Fruit fly (Drosophila melanogaster): ENCODE data around the gene EloB.

- TF ChIP-seq Pif1B (GFP tag; optimal IDR thresholded peaks at IDR 0.05) (no peak), D1 (tag; optimal IDR thresholded peaks at IDR 0.05) (no peak)
These were observed 8.2 kb upstream of the EloB start, which contains the start of gene Septin2 for dm6 chr3R:20587630-20588479.
